Worm (Caenorhabditis elegans) whole organism, L2 larva: ENCODE results near the gene pro-2.

Experiments
- Y55F3AM.14 ChIP-seq: fragments of 200-800 bp; sonication (Bioruptor generic); optimal IDR thresholded peaks from 2 replicates; lab custom pipeline; 2018; ENCODE audit warnings: mild to moderate bottlenecking, missing genetic modification characterization, missing compliant biosample characterization
- ama-1 ChIP-seq: fragments of 150-350 bp; optimal IDR thresholded peaks from 2 replicates; lab custom pipeline; 2018; ENCODE audit warnings: inconsistent platforms
- ceh-82 ChIP-seq: fragments of 150-350 bp; optimal IDR thresholded peaks from 2 replicates; lab custom pipeline; 2014; ENCODE audit warnings: missing biosample characterization, missing genetic modification characterization
- lin-11 ChIP-seq: fragments of 150-350 bp; sonication (generic microtip); optimal IDR thresholded peaks from 2 replicates; lab custom pipeline; 2014; ENCODE audit warnings: missing biosample characterization, missing genetic modification characterization, inconsistent platforms, mixed read lengths
- lin-13 ChIP-seq: fragments of 150-350 bp; optimal IDR thresholded peaks from 2 replicates; lab custom pipeline; 2014; ENCODE audit warnings: missing biosample characterization, missing genetic modification reagents, missing genetic modification characterization
- lsy-2 ChIP-seq, 2 experiments: fragments of 150-350 bp in 1 of 2; sonication (generic microtip) in 1 of 2; optimal IDR thresholded peaks; 2 replicates each; lab custom pipeline; 2014 to 2017; ENCODE audit warnings: missing biosample characterization in 2 of 2, missing genetic modification characterization in 2 of 2
- nhr-237 ChIP-seq: fragments of 150-350 bp; optimal IDR thresholded peaks from 2 replicates; lab custom pipeline; 2014; ENCODE audit warnings: missing biosample characterization, missing genetic modification characterization
- snpc-4 ChIP-seq: fragments of 150-350 bp; optimal IDR thresholded peaks from 2 replicates; lab custom pipeline; 2014; ENCODE audit warnings: missing biosample characterization, missing genetic modification characterization
- unc-55 ChIP-seq: fragments of 150-350 bp; sonication (generic microtip); optimal IDR thresholded peaks from 3 replicates; lab custom pipeline; 2014; ENCODE audit warnings: missing biosample characterization, missing genetic modification reagents, missing genetic modification characterization
- zag-1 ChIP-seq: fragments of 150-350 bp; optimal IDR thresholded peaks from 2 replicates; lab custom pipeline; 2014; ENCODE audit warnings: missing biosample characterization, missing genetic modification characterization
- ztf-11 ChIP-seq: sonication (generic microtip); optimal IDR thresholded peaks from 2 replicates; lab custom pipeline; 2017; ENCODE audit warnings: missing biosample characterization, missing genetic modification characterization
- ztf-4 ChIP-seq: fragments of 150-350 bp; optimal IDR thresholded peaks from 2 replicates; lab custom pipeline; 2014; ENCODE audit warnings: missing biosample characterization, missing genetic modification characterization

DNA sequence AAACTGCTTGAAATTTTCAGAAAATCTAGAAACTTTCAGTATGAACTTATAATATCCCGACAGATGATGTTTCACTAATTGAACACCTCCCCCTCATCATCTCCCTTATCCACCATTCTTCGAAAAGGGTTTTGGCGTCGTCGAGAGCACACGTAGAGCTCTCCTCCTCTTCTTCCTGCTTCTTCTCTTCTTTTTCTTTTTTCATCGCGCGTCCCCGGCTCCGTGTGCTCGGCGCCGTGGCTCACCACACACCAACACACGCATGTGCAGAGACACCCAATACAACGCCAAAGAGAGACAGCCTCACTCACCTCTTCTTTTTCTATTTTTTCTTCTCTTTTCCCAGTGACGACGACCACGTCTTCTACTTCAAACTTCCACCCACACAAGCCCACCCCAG, 34.6 kb upstream of the pro-2 start:
- no peak for TF ChIP-seq ama-1 (lab: Kevin White, UChicago)
- no peak for TF ChIP-seq ceh-82 (tag; lab: Kevin White, UChicago)
- no peak for TF ChIP-seq Y55F3AM.14 (GFP tag; lab: Kevin White, UChicago)
- no peak for TF ChIP-seq ztf-11 (tag; lab: Kevin White, UChicago)
- TF ChIP-seq lin-13 = no peak
- no peak for TF ChIP-seq lin-11 (tag; lab: Kevin White, UChicago)
- no peak for TF ChIP-seq nhr-237
- TF ChIP-seq ztf-4 (tag; lab: Kevin White, UChicago) = no peak
- TF ChIP-seq unc-55 (GFP tag; lab: Kevin White, UChicago) = peak; percentile 27
- no peak for TF ChIP-seq zag-1 (tag; lab: Kevin White, UChicago)
- TF ChIP-seq lsy-2 (tag; optimal IDR thresholded peaks at IDR 0.05; lab: Kevin White, UChicago) = no peak
- no peak for TF ChIP-seq snpc-4 (tag; lab: Kevin White, UChicago)
